Fruit fly (Drosophila melanogaster) whole organism, embryonic: ENCODE results near the gene Ugt37D1.
A peak's percentile ranks its signal among the peaks of the same experiment; 100 is the strongest.

Experiments used
- CG10543 ChIP-seq: fragments of 200-800 bp; sonication (Bioruptor generic); optimal IDR thresholded peaks from 3 replicates; lab custom pipeline; 2017; ENCODE audit warnings: missing biosample characterization, mild to moderate bottlenecking, missing genetic modification characterization, moderate library complexity
- CG12071 ChIP-seq: fragments of 200-800 bp; sonication (Bioruptor generic); optimal IDR thresholded peaks from 3 replicates; lab custom pipeline; 2018; ENCODE audit warnings: missing biosample characterization, mild to moderate bottlenecking, missing genetic modification characterization
- CG12769 ChIP-seq: fragments of 200-800 bp; sonication (Bioruptor generic); optimal IDR thresholded peaks from 2 replicates; lab custom pipeline; 2019; ENCODE audit warnings: missing biosample characterization, mild to moderate bottlenecking, missing genetic modification characterization, moderate library complexity
- CG13296 ChIP-seq: fragments of 200-800 bp; sonication (Bioruptor generic); optimal IDR thresholded peaks from 3 replicates; lab custom pipeline; 2018; ENCODE audit warnings: missing biosample characterization, mild to moderate bottlenecking, missing genetic modification characterization
- CG1529 ChIP-seq: fragments of 200-800 bp; sonication (Bioruptor generic); optimal IDR thresholded peaks from 3 replicates; lab custom pipeline; 2018; ENCODE audit warnings: missing biosample characterization, missing genetic modification characterization
- CG15479 ChIP-seq: fragments of 200-800 bp; sonication (Bioruptor generic); optimal IDR thresholded peaks from 3 replicates; lab custom pipeline; 2019; ENCODE audit warnings: missing biosample characterization, mild to moderate bottlenecking, missing genetic modification characterization, moderate library complexity
- CG15601 ChIP-seq: fragments of 200-800 bp; sonication (Bioruptor generic); optimal IDR thresholded peaks from 3 replicates; lab custom pipeline; 2019; ENCODE audit warnings: missing biosample characterization, mild to moderate bottlenecking, missing genetic modification characterization, moderate library complexity
- CG2199 ChIP-seq: fragments of 200-800 bp; sonication (Bioruptor generic); IDR thresholded peaks from 3 replicates; pipeline ENCODE4 v1.3.6; 2022; ENCODE audit warnings: missing biosample characterization, missing genetic modification characterization
- CG3163 ChIP-seq: fragments of 200-800 bp; sonication (Bioruptor generic); optimal IDR thresholded peaks from 3 replicates; lab custom pipeline; 2016; ENCODE audit warnings: missing biosample characterization, missing genetic modification characterization
- CG33213 ChIP-seq: fragments of 200-800 bp; sonication (Bioruptor generic); optimal IDR thresholded peaks from 3 replicates; lab custom pipeline; 2016; ENCODE audit warnings: missing biosample characterization, missing genetic modification characterization
- CG34376 ChIP-seq: fragments of 200-800 bp; sonication (Bioruptor generic); optimal IDR thresholded peaks from 2 replicates; lab custom pipeline; 2018; ENCODE audit warnings: missing biosample characterization, mild to moderate bottlenecking, missing genetic modification characterization
- CG4404 ChIP-seq: fragments of 200-800 bp; sonication (Bioruptor generic); IDR thresholded peaks from 2 replicates; pipeline ENCODE4 v1.3.6; 2022; ENCODE audit warnings: missing biosample characterization, missing genetic modification characterization
- CG6175 ChIP-seq: fragments of 200-800 bp; sonication (Bioruptor generic); IDR thresholded peaks from 3 replicates; pipeline ENCODE4 v1.3.6; 2022; ENCODE audit warnings: missing biosample characterization, missing genetic modification characterization
- CG7987 ChIP-seq: fragments of 200-800 bp; sonication (Bioruptor generic); optimal IDR thresholded peaks from 2 replicates; lab custom pipeline; 2018; ENCODE audit warnings: missing biosample characterization, mild to moderate bottlenecking, missing genetic modification characterization, moderate library complexity
- CG8290 ChIP-seq, 3 experiments: fragments of 200-800 bp; sonication (Bioruptor generic); optimal IDR thresholded peaks; 2 replicates each; lab custom pipeline; 2016 to 2019; ENCODE audit warnings: missing biosample characterization in 3 of 3, missing genetic modification characterization in 3 of 3, mild to moderate bottlenecking in 2 of 3, moderate library complexity in 1 of 3
- Deaf1 ChIP-seq: fragments of 200-800 bp; optimal IDR thresholded peaks from 3 replicates; lab custom pipeline; 2019; ENCODE audit warnings: missing biosample characterization, mild to moderate bottlenecking, missing genetic modification characterization, moderate library complexity
- Dref ChIP-seq: fragments of 200-800 bp; sonication (Bioruptor generic); IDR thresholded peaks from 2 replicates; pipeline ENCODE4 v1.3.6; 2022; ENCODE audit warnings: missing biosample characterization, missing genetic modification characterization
- E2f2 ChIP-seq: fragments of 200-800 bp; sonication (Bioruptor generic); IDR thresholded peaks from 2 replicates; pipeline ENCODE4 v1.3.6; 2022; ENCODE audit warnings: missing biosample characterization, missing genetic modification characterization
- Ets65A ChIP-seq: fragments of 200-800 bp; sonication (Bioruptor generic); peaks from one replicate; lab custom pipeline; 2016; ENCODE audit warnings: missing biosample characterization, missing genetic modification characterization
- GATAe ChIP-seq: fragments of 200-800 bp; sonication (Bioruptor generic); conservative IDR thresholded peaks from 2 replicates; pipeline ENCODE4 v1.3.6; 2022; ENCODE audit warnings: missing biosample characterization, missing genetic modification characterization
- HLH54F ChIP-seq: fragments of 200-800 bp; sonication (Bioruptor generic); optimal IDR thresholded peaks from 3 replicates; lab custom pipeline; 2016; ENCODE audit warnings: missing biosample characterization, missing genetic modification characterization
- HmgZ ChIP-seq: fragments of 200-800 bp; sonication (Bioruptor generic); optimal IDR thresholded peaks from 2 replicates; lab custom pipeline; 2018; ENCODE audit warnings: missing biosample characterization, mild to moderate bottlenecking, missing genetic modification characterization
- Hr51 ChIP-seq, 2 experiments: fragments of 200-800 bp; sonication (Bioruptor generic); optimal IDR thresholded peaks; 2 replicates in 1 of 2; 3 replicates in 1 of 2; lab custom pipeline; 2016 to 2018; ENCODE audit warnings: missing biosample characterization in 2 of 2, missing genetic modification characterization in 2 of 2, mild to moderate bottlenecking in 1 of 2, moderate library complexity in 1 of 2
- Hr78 ChIP-seq, 2 experiments: fragments of 200-800 bp in 1 of 2; fragments of >200 bp in 1 of 2; sonication (Bioruptor generic) in 1 of 2; optimal IDR thresholded peaks; 2 replicates each; lab custom pipeline; 2017 to 2019; ENCODE audit warnings: missing biosample characterization in 2 of 2, missing genetic modification characterization in 2 of 2, mild to moderate bottlenecking in 1 of 2, moderate library complexity in 1 of 2
- Med ChIP-seq: fragments of 200-800 bp; sonication (Bioruptor generic); peaks from one replicate; lab custom pipeline; 2016; ENCODE audit warnings: missing biosample characterization, missing genetic modification characterization, mild to moderate bottlenecking, inconsistent platforms, moderate library complexity
- Rfx ChIP-seq: fragments of 200-800 bp; sonication (Bioruptor generic); IDR thresholded peaks from 2 replicates; pipeline ENCODE4 v1.3.6; 2022; ENCODE audit warnings: missing biosample characterization, missing genetic modification characterization
- Scr ChIP-seq: fragments of 200-800 bp; sonication (Bioruptor generic); IDR thresholded peaks from 2 replicates; pipeline ENCODE4 v1.3.6; 2022; ENCODE audit warnings: missing biosample characterization, missing genetic modification characterization; ENCODE audit not compliant: partially characterized antibody
- Trl ChIP-seq, 3 experiments: fragments of >200 bp in 2 of 3; fragments of 200-800 bp in 1 of 3; sonication (Bioruptor generic) in 1 of 3; optimal IDR thresholded peaks; 2 replicates in 1 of 3; 3 replicates in 2 of 3; lab custom pipeline; 2016 to 2017; ENCODE audit warnings: missing biosample characterization in 1 of 3, missing genetic modification characterization in 1 of 3
- chinmo ChIP-seq: fragments of 200-800 bp; sonication (Bioruptor generic); IDR thresholded peaks from 4 replicates; pipeline ENCODE4 v1.3.6; 2022; ENCODE audit warnings: missing biosample characterization, missing genetic modification characterization; ENCODE audit not compliant: partially characterized antibody
- crp ChIP-seq, 2 experiments: fragments of 200-800 bp; sonication (Bioruptor generic); optimal IDR thresholded peaks; 2 replicates in 1 of 2; 3 replicates in 1 of 2; lab custom pipeline; 2017; ENCODE audit warnings: missing biosample characterization in 2 of 2, missing genetic modification characterization in 2 of 2, mild to moderate bottlenecking in 1 of 2, moderate library complexity in 1 of 2
- cwo ChIP-seq: fragments of 200-800 bp; sonication (Bioruptor generic); optimal IDR thresholded peaks from 3 replicates; lab custom pipeline; 2017; ENCODE audit warnings: missing biosample characterization, missing genetic modification characterization, mild to moderate bottlenecking, moderate library complexity, missing genetic modification reagents
- exex ChIP-seq: fragments of 200-800 bp; sonication (Bioruptor generic); optimal IDR thresholded peaks from 4 replicates; lab custom pipeline; 2018; ENCODE audit warnings: missing biosample characterization, mild to moderate bottlenecking, missing genetic modification characterization, moderate library complexity
- fd64A ChIP-seq: fragments of 200-800 bp; sonication (Bioruptor generic); optimal IDR thresholded peaks from 3 replicates; lab custom pipeline; 2018; ENCODE audit warnings: missing biosample characterization, mild to moderate bottlenecking, missing genetic modification characterization
- grn ChIP-seq: fragments of 200-800 bp; sonication (Bioruptor generic); optimal IDR thresholded peaks from 3 replicates; lab custom pipeline; 2017; ENCODE audit warnings: missing biosample characterization, missing genetic modification characterization
- kah ChIP-seq: fragments of 200-800 bp; sonication (Bioruptor generic); optimal IDR thresholded peaks from 2 replicates; lab custom pipeline; 2018; ENCODE audit warnings: missing biosample characterization, mild to moderate bottlenecking, missing genetic modification characterization
- lab ChIP-seq: fragments of 200-800 bp; sonication (Bioruptor generic); optimal IDR thresholded peaks from 3 replicates; lab custom pipeline; 2017; ENCODE audit warnings: missing biosample characterization, missing genetic modification characterization, mild to moderate bottlenecking, moderate library complexity, missing genetic modification reagents
- mirr ChIP-seq: fragments of 200-800 bp; sonication (Bioruptor generic); optimal IDR thresholded peaks from 3 replicates; lab custom pipeline; 2018; ENCODE audit warnings: missing biosample characterization, mild to moderate bottlenecking, missing genetic modification characterization
- odd ChIP-seq: fragments of 200-800 bp; sonication (Bioruptor generic); optimal IDR thresholded peaks from 2 replicates; lab custom pipeline; 2017; ENCODE audit warnings: missing biosample characterization, mild to moderate bottlenecking, missing genetic modification characterization
- onecut ChIP-seq: fragments of 200-800 bp; sonication (Bioruptor generic); IDR thresholded peaks from 2 replicates; pipeline ENCODE4 v1.3.6; 2022; ENCODE audit warnings: missing biosample characterization, missing genetic modification characterization
- run ChIP-seq: fragments of 200-800 bp; sonication (Bioruptor generic); optimal IDR thresholded peaks from 3 replicates; lab custom pipeline; 2018; ENCODE audit warnings: missing biosample characterization, mild to moderate bottlenecking, missing genetic modification characterization
- sens ChIP-seq: fragments of 200-800 bp; sonication (Bioruptor generic); peaks from one replicate; lab custom pipeline; 2016; ENCODE audit warnings: missing biosample characterization, missing genetic modification characterization
- seq ChIP-seq: fragments of 200-800 bp; sonication (Bioruptor generic); IDR thresholded peaks from 2 replicates; pipeline ENCODE4 v1.3.6; 2022; ENCODE audit warnings: missing biosample characterization, missing genetic modification characterization
- sima ChIP-seq: fragments of 200-800 bp; sonication (Bioruptor generic); optimal IDR thresholded peaks from 2 replicates; lab custom pipeline; 2016; ENCODE audit warnings: missing biosample characterization, missing genetic modification characterization
- sug ChIP-seq: fragments of 200-800 bp; optimal IDR thresholded peaks from 2 replicates; lab custom pipeline; 2019; ENCODE audit warnings: missing biosample characterization, mild to moderate bottlenecking, missing genetic modification characterization, moderate library complexity
- tll ChIP-seq, 2 experiments: fragments of 200-800 bp in 1 of 2; fragments of >200 bp in 1 of 2; sonication (Bioruptor generic) in 1 of 2; optimal IDR thresholded peaks; 2 replicates each; lab custom pipeline; 2017 to 2019; ENCODE audit warnings: missing biosample characterization in 2 of 2, missing genetic modification characterization in 2 of 2, mild to moderate bottlenecking in 1 of 2, moderate library complexity in 1 of 2

Ugt37D1 gene

dm6 chr2L:16845179-16845578, 46.4 kb downstream of the Ugt37D1 start (continued):
- peak; percentile 59 for TF ChIP-seq sens (GFP tag; lab: Kevin White, UChicago)
- TF ChIP-seq CG15479 (GFP tag; lab: Kevin White, UChicago), result peak; percentile 31
- peak in 1 of 2 experiments; percentile 54 for TF ChIP-seq tll (GFP tag; optimal IDR thresholded peaks at IDR 0.05; lab: Kevin White, UChicago)
- TF ChIP-seq seq, result no peak
- peak; percentile 49 for TF ChIP-seq Med (GFP tag; lab: Kevin White, UChicago)
- TF ChIP-seq sima (GFP tag; lab: Kevin White, UChicago), result no peak
- no peak for TF ChIP-seq crp (GFP tag; optimal IDR thresholded peaks at IDR 0.05; lab: Kevin White, UChicago)
- TF ChIP-seq Dref (GFP tag; lab: Robert Waterston, UW), result no peak
- no peak for TF ChIP-seq Scr (GFP tag; lab: Robert Waterston, UW)

dm6 chr2L:16846742-16847346, 48.0 kb downstream of the Ugt37D1 start:
- TF ChIP-seq odd, result peak; percentile 51
- peak in 1 of 2 experiments; percentile 1 for TF ChIP-seq Hr51 (GFP tag; optimal IDR thresholded peaks at IDR 0.05; lab: Kevin White, UChicago)
- TF ChIP-seq mirr (GFP tag; lab: Kevin White, UChicago), result peak; percentile 88
- TF ChIP-seq Ets65A (GFP tag; lab: Kevin White, UChicago), result peak; percentile 17
- TF ChIP-seq CG2199 (GFP tag; lab: Robert Waterston, UW), result peak; percentile 93
- TF ChIP-seq CG34376 (GFP tag; lab: Kevin White, UChicago), result peak; percentile 44
- no peak for TF ChIP-seq Rfx (GFP tag; lab: Robert Waterston, UW)
- TF ChIP-seq CG12769 (tag; lab: Kevin White, UChicago), result peak; percentile 15
- TF ChIP-seq CG15601 (tag; lab: Kevin White, UChicago), result peak; percentile 1
- peak in 1 of 2 experiments; percentile 14 for TF ChIP-seq Hr78 (GFP tag; optimal IDR thresholded peaks at IDR 0.05; lab: Kevin White, UChicago)
- TF ChIP-seq kah, result no peak
- peak; percentile 55 for TF ChIP-seq CG10543 (GFP tag; lab: Kevin White, UChicago)
- peak; percentile 3 for TF ChIP-seq fd64A (GFP tag; lab: Kevin White, UChicago)
- peak; percentile 88; the same call in 2 of the 3 replicates for TF ChIP-seq CG6175
- peak; percentile 71 for TF ChIP-seq exex (tag; lab: Kevin White, UChicago)
- TF ChIP-seq GATAe (GFP tag; lab: Robert Waterston, UW), result peak; percentile 9; the same call in 1 of the 2 replicates
- TF ChIP-seq Deaf1, result peak; percentile 88
- TF ChIP-seq CG4404, result no peak
- TF ChIP-seq CG13296 (GFP tag; lab: Kevin White, UChicago), result peak; percentile 39
- TF ChIP-seq HLH54F (GFP tag; lab: Kevin White, UChicago), result no peak
- TF ChIP-seq CG12071 (GFP tag; lab: Kevin White, UChicago), result peak; percentile 11
- TF ChIP-seq CG8290 (GFP tag; optimal IDR thresholded peaks at IDR 0.05; lab: Kevin White, UChicago), result no peak
- peak in 1 of 2 experiments; percentile 18 for TF ChIP-seq CG8290 (tag; optimal IDR thresholded peaks at IDR 0.05; lab: Kevin White, UChicago)
- 0 out of 2 replicates have a peak, but pooled peaks have one; percentile 14 for TF ChIP-seq E2f2 (GFP tag; lab: Robert Waterston, UW)
- peak; percentile 5 for TF ChIP-seq CG7987
- TF ChIP-seq chinmo (GFP tag; lab: Robert Waterston, UW), result 0 out of 4 replicates have a peak, but pooled peaks have one; percentile 40
- TF ChIP-seq CG1529, result no peak
- TF ChIP-seq grn (GFP tag; lab: Kevin White, UChicago), result peak; percentile 21
- peak; percentile 6 to 14 for TF ChIP-seq Trl (optimal IDR thresholded peaks at IDR 0.05; lab: Kevin White, UChicago)
- no peak for TF ChIP-seq Trl (GFP tag; optimal IDR thresholded peaks at IDR 0.05; lab: Kevin White, UChicago)
- TF ChIP-seq lab (GFP tag; lab: Kevin White, UChicago), result peak; percentile 39
- peak; percentile 64 for TF ChIP-seq CG3163 (GFP tag; lab: Kevin White, UChicago)
- peak; percentile 47 for TF ChIP-seq sens (GFP tag; lab: Kevin White, UChicago)
- TF ChIP-seq Med (GFP tag; lab: Kevin White, UChicago), result peak; percentile 73
- no peak for TF ChIP-seq onecut (GFP tag; lab: Robert Waterston, UW)
- TF ChIP-seq sug, result peak; percentile 76
- peak; percentile 3 for TF ChIP-seq HmgZ (tag; lab: Kevin White, UChicago)
- no peak for TF ChIP-seq CG33213 (GFP tag; lab: Kevin White, UChicago)
- TF ChIP-seq cwo, result peak; percentile 15
- no peak for TF ChIP-seq run (tag; lab: Kevin White, UChicago)
- TF ChIP-seq, all 482 proteins: peak for 30
